Worm (Caenorhabditis elegans): ENCODE results near the gene F22F7.8.

F22F7.8 gene

ce11 chrV:2126996-2127585, 5.3 kb upstream of the F22F7.8 start, which contains the start of gene ldp-1:
Gene ldp-1, plus strand, starts transcription at chrV:2127535.
- TF ChIP-seq sma-3 (GFP tag; optimal IDR thresholded peaks at IDR 0.05) (peak; percentile 63), aly-2 (tag; optimal IDR thresholded peaks at IDR 0.05) (no peak), mdl-1 (tag; optimal IDR thresholded peaks at IDR 0.05) (no peak), nhr-12 (tag; optimal IDR thresholded peaks at IDR 0.05) (no peak), nhr-21 (tag; optimal IDR thresholded peaks at IDR 0.05) (peak; percentile 12), unc-62 (GFP tag; optimal IDR thresholded peaks at IDR 0.05) (no peak), ztf-11 (tag; optimal IDR thresholded peaks at IDR 0.05) (no peak), lsy-2 (tag; optimal IDR thresholded peaks at IDR 0.05) (peak; percentile 52 to 81), nhr-6 (tag; optimal IDR thresholded peaks at IDR 0.05) (peak; percentile 39), elt-3 (tag; optimal IDR thresholded peaks at IDR 0.05) (no peak), nhr-237 (tag; optimal IDR thresholded peaks at IDR 0.05) (no peak), ztf-4 (tag; optimal IDR thresholded peaks at IDR 0.05) (no peak), Y55F3AM.14 (GFP tag; optimal IDR thresholded peaks at IDR 0.05) (no peak), unc-39 (tag; optimal IDR thresholded peaks at IDR 0.05) (no peak), crh-2 (tag; optimal IDR thresholded peaks at IDR 0.05) (peak; percentile 60), ztf-1 (GFP tag; conservative IDR thresholded peaks at IDR 0.05) (no peak), R02D3.7 (tag; optimal IDR thresholded peaks at IDR 0.05) (no peak), blmp-1 (tag; optimal IDR thresholded peaks at IDR 0.05; ENCODE audit: insufficient read depth) (no peak), sma-9 (GFP tag; optimal IDR thresholded peaks at IDR 0.05) (peak; percentile 87), sma-9 (tag; optimal IDR thresholded peaks at IDR 0.05) (no peak), gmeb-1 (tag; optimal IDR thresholded peaks at IDR 0.05) (peak; percentile 88), peb-1 (tag; optimal IDR thresholded peaks at IDR 0.05) (no peak), snpc-4 (tag; optimal IDR thresholded peaks at IDR 0.05) (peak; percentile 23), elt-1 (tag; optimal IDR thresholded peaks at IDR 0.05) (no peak), nhr-25 (tag; optimal IDR thresholded peaks at IDR 0.05) (peak; percentile 19), sem-4 (tag; optimal IDR thresholded peaks at IDR 0.05) (peak; percentile 11), mab-5 (tag; optimal IDR thresholded peaks at IDR 0.05) (no peak), nhr-77 (tag; optimal IDR thresholded peaks at IDR 0.05) (no peak), ZK546.5 (tag; optimal IDR thresholded peaks at IDR 0.05) (no peak), ceh-16 (tag; optimal IDR thresholded peaks at IDR 0.05) (no peak), ama-1 (optimal IDR thresholded peaks at IDR 0.05) (no peak), zag-1 (tag; optimal IDR thresholded peaks at IDR 0.05) (no peak), lin-13 (GFP tag; optimal IDR thresholded peaks at IDR 0.05) (peak; percentile 48), F13H6.1 (tag; optimal IDR thresholded peaks at IDR 0.05) (peak; percentile 70), alr-1 (tag; optimal IDR thresholded peaks at IDR 0.05) (no peak), ceh-82 (tag; optimal IDR thresholded peaks at IDR 0.05) (no peak), skn-1 (tag; optimal IDR thresholded peaks at IDR 0.05) (no peak), mbf-1 (tag; optimal IDR thresholded peaks at IDR 0.05) (no peak), lin-11 (tag; optimal IDR thresholded peaks at IDR 0.05) (no peak), nhr-10 (tag; optimal IDR thresholded peaks at IDR 0.05) (no peak), C34F6.9 (tag; optimal IDR thresholded peaks at IDR 0.05) (peak; percentile 62), egl-27 (tag; optimal IDR thresholded peaks at IDR 0.05) (peak; percentile 30), nhr-11 (tag; optimal IDR thresholded peaks at IDR 0.05) (no peak), dmd-4 (tag; optimal IDR thresholded peaks at IDR 0.05) (no peak), unc-55 (GFP tag; optimal IDR thresholded peaks at IDR 0.05) (peak; percentile 64), nhr-23 (tag; optimal IDR thresholded peaks at IDR 0.05) (no peak), fos-1 (tag; optimal IDR thresholded peaks at IDR 0.05) (no peak), lin-39 (tag; optimal IDR thresholded peaks at IDR 0.05) (no peak), nhr-129 (tag; optimal IDR thresholded peaks at IDR 0.05) (no peak)

Measured in whole organism, L2 larva.